Fruit fly (Drosophila melanogaster): ENCODE measurements around the gene glu.

The glu gene

dm6 chr2L:16685612-16685912 lies 52.6 kb downstream of the glu start:
- TF ChIP-seq rn (GFP tag; IDR thresholded peaks at IDR 0.05) (no peak), CG8159 (tag; optimal IDR thresholded peaks at IDR 0.05) (no peak), Snoo (tag; optimal IDR thresholded peaks at IDR 0.05) (no peak), Ets98B (GFP tag; IDR thresholded peaks at IDR 0.05) (no peak), CG34367 (tag; optimal IDR thresholded peaks at IDR 0.05) (no peak), CG15710 (tag; optimal IDR thresholded peaks at IDR 0.05) (no peak), CG8301 (tag; optimal IDR thresholded peaks at IDR 0.05) (no peak), CG10348 (GFP tag; IDR thresholded peaks at IDR 0.05) (no peak)

- TF ChIP-seq CG8301 (tag; optimal IDR thresholded peaks at IDR 0.05) (peak; percentile 84), CG32121 (GFP tag; IDR thresholded peaks at IDR 0.05) (no peak; the same call in 1 of the 2 replicates), fd96Ca (GFP tag; IDR thresholded peaks at IDR 0.05) (peak; percentile 37; the same call in 1 of the 3 replicates), Ets98B (GFP tag; IDR thresholded peaks at IDR 0.05) (peak; percentile 30; the same call in 1 of the 2 replicates), CG15710 (tag; optimal IDR thresholded peaks at IDR 0.05) (peak; percentile 86), CG34367 (tag; optimal IDR thresholded peaks at IDR 0.05) (peak; percentile 76), CG12605 (GFP tag; IDR thresholded peaks at IDR 0.05) (peak; percentile 6; the same call in 1 of the 2 replicates), Pif1B (GFP tag; optimal IDR thresholded peaks at IDR 0.05) (peak; percentile 35), gl (tag; optimal IDR thresholded peaks at IDR 0.05) (no peak), rn (GFP tag; IDR thresholded peaks at IDR 0.05) (no peak), CG14655 (GFP tag; optimal IDR thresholded peaks at IDR 0.05) (peak; percentile 84), CG10348 (GFP tag; IDR thresholded peaks at IDR 0.05) (no peak), CG9948 (tag; optimal IDR thresholded peaks at IDR 0.05) (peak; percentile 89), CG4496 (GFP tag; IDR thresholded peaks at IDR 0.05) (peak; percentile 35; the same call in 1 of the 3 replicates), Snoo (tag; optimal IDR thresholded peaks at IDR 0.05) (peak; percentile 65), EcR (GFP tag; optimal IDR thresholded peaks at IDR 0.05) (peak; percentile 93), Pif1A (GFP tag; optimal IDR thresholded peaks at IDR 0.05) (no peak), CG13204 (GFP tag; optimal IDR thresholded peaks at IDR 0.05) (peak; percentile 61), D1 (tag; optimal IDR thresholded peaks at IDR 0.05) (peak; percentile 79), CG8159 (tag; optimal IDR thresholded peaks at IDR 0.05) (peak; percentile 83), CG17806 (tag; optimal IDR thresholded peaks at IDR 0.05) (peak; percentile 81)
Observed at dm6 chr2L:16684908-16685611, 53.1 kb downstream of the glu start.

- TF ChIP-seq CG10348 (GFP tag; IDR thresholded peaks at IDR 0.05) = no peak
- TF ChIP-seq D1 (tag; optimal IDR thresholded peaks at IDR 0.05) = peak; percentile 92
- peak; percentile 92 for TF ChIP-seq CG17806 (tag; optimal IDR thresholded peaks at IDR 0.05)
- peak; percentile 100 for TF ChIP-seq CG8159 (tag; optimal IDR thresholded peaks at IDR 0.05)
- TF ChIP-seq CG8301 (tag; optimal IDR thresholded peaks at IDR 0.05) = peak; percentile 96
- TF ChIP-seq Snoo (tag; optimal IDR thresholded peaks at IDR 0.05) = peak; percentile 91
- peak; percentile 90 for TF ChIP-seq gl (tag; optimal IDR thresholded peaks at IDR 0.05)
- no peak for TF ChIP-seq EcR (GFP tag; optimal IDR thresholded peaks at IDR 0.05)
- no peak; the same call in none of the 3 replicates for TF ChIP-seq fd96Ca (GFP tag; IDR thresholded peaks at IDR 0.05)
- TF ChIP-seq Pif1A (GFP tag; optimal IDR thresholded peaks at IDR 0.05) = peak; percentile 98
- TF ChIP-seq CG15710 (tag; optimal IDR thresholded peaks at IDR 0.05) = peak; percentile 97
- peak; percentile 96 for TF ChIP-seq CG14655 (GFP tag; optimal IDR thresholded peaks at IDR 0.05)
- TF ChIP-seq CG34367 (tag; optimal IDR thresholded peaks at IDR 0.05) = peak; percentile 96
- peak; percentile 97 for TF ChIP-seq CG9948 (tag; optimal IDR thresholded peaks at IDR 0.05)
- peak; percentile 78; the same call in 1 of the 2 replicates for TF ChIP-seq Ets98B (GFP tag; IDR thresholded peaks at IDR 0.05)
- TF ChIP-seq Pif1B (GFP tag; optimal IDR thresholded peaks at IDR 0.05) = peak; percentile 98
- TF ChIP-seq CG13204 (GFP tag; optimal IDR thresholded peaks at IDR 0.05) = peak; percentile 92
- TF ChIP-seq rn (GFP tag; IDR thresholded peaks at IDR 0.05) = peak; percentile 49
- TF ChIP-seq CG32121 (GFP tag; IDR thresholded peaks at IDR 0.05) = peak; percentile 74
- TF ChIP-seq CG4496 (GFP tag; IDR thresholded peaks at IDR 0.05) = peak; percentile 86; the same call in 2 of the 3 replicates
- peak; percentile 87 for TF ChIP-seq CG12605 (GFP tag; IDR thresholded peaks at IDR 0.05)
Observed at dm6 chr2L:16683958-16684877, 54.0 kb downstream of the glu start, which contains the start of gene CG31807. TSS of gene CG31807 (minus strand) at chr2L:16684008.
